Worm (Caenorhabditis elegans) whole organism, L4 larva: ENCODE data around the gene spc-1.

ENCODE experiments used
- F37D6.2 ChIP-seq: sonication (generic microtip); optimal IDR thresholded peaks from 2 replicates; lab custom pipeline; 2016; ENCODE audit warnings: mild to moderate bottlenecking, missing genetic modification characterization, missing compliant biosample characterization
- Y48G9A.11 ChIP-seq: fragments of 200-800 bp; sonication (Bioruptor generic); IDR thresholded peaks from 2 replicates; pipeline ENCODE4 v1.3.6; 2022; ENCODE audit warnings: missing genetic modification reagents, missing genetic modification characterization, missing compliant biosample characterization
- Y5F2A.4 ChIP-seq: fragments of 200-800 bp; sonication (Bioruptor generic); optimal IDR thresholded peaks from 2 replicates; lab custom pipeline; 2018; ENCODE audit warnings: mild to moderate bottlenecking, missing genetic modification characterization, missing compliant biosample characterization
- Y75B8A.6 ChIP-seq: fragments of 200-800 bp; sonication (Bioruptor generic); IDR thresholded peaks from 2 replicates; pipeline ENCODE4 v1.3.6; 2022; ENCODE audit warnings: missing genetic modification reagents, missing genetic modification characterization, missing compliant biosample characterization
- ZK337.2 ChIP-seq: fragments of 200-800 bp; sonication (Bioruptor generic); IDR thresholded peaks from 2 replicates; pipeline ENCODE4 v1.3.6; 2022; ENCODE audit warnings: missing genetic modification reagents, missing genetic modification characterization, missing compliant biosample characterization
- ZK546.5 ChIP-seq, 2 experiments: sonication (generic microtip); optimal IDR thresholded peaks; 2 replicates each; lab custom pipeline; 2017; ENCODE audit warnings: missing biosample characterization in 2 of 2, missing genetic modification characterization in 2 of 2
- arid-1 ChIP-seq: fragments of 200-800 bp; sonication (Bioruptor generic); conservative IDR thresholded peaks from 2 replicates; pipeline ENCODE4 v1.3.6; 2022; ENCODE audit warnings: missing genetic modification reagents, missing genetic modification characterization, missing compliant biosample characterization
- ceh-20 ChIP-seq: fragments of 200-800 bp; sonication (Bioruptor generic); IDR thresholded peaks from 2 replicates; pipeline ENCODE4 v1.3.6; 2022; ENCODE audit warnings: missing genetic modification reagents, missing genetic modification characterization, missing compliant biosample characterization
- ceh-32 ChIP-seq: sonication (generic microtip); optimal IDR thresholded peaks from 2 replicates; lab custom pipeline; 2016; ENCODE audit warnings: mild to moderate bottlenecking, missing genetic modification characterization, missing compliant biosample characterization; ENCODE audit not compliant: poor library complexity
- ctbp-1 ChIP-seq: fragments of 200-800 bp; sonication (Bioruptor generic); IDR thresholded peaks from 2 replicates; pipeline ENCODE4 v1.3.6; 2022; ENCODE audit warnings: missing genetic modification reagents, missing genetic modification characterization, missing compliant biosample characterization
- daf-16 ChIP-seq, 3 experiments: sonication (generic microtip); optimal IDR thresholded peaks; 2 replicates each; lab custom pipeline; 2016 to 2017; ENCODE audit warnings: missing genetic modification characterization in 3 of 3, missing genetic modification reagents in 3 of 3, mild to moderate bottlenecking in 2 of 3, missing compliant biosample characterization in 2 of 3, missing biosample characterization in 1 of 3, moderate library complexity in 1 of 3
- dmd-6 ChIP-seq: fragments of 200-800 bp; sonication (Bioruptor generic); IDR thresholded peaks from 2 replicates; pipeline ENCODE4 v1.3.6; 2022; ENCODE audit warnings: missing genetic modification reagents, missing genetic modification characterization, missing compliant biosample characterization
- dmd-9 ChIP-seq: fragments of 200-800 bp; sonication (Bioruptor generic); IDR thresholded peaks from 2 replicates; pipeline ENCODE4 v1.3.6; 2022; ENCODE audit warnings: missing genetic modification reagents, missing genetic modification characterization, missing compliant biosample characterization
- dpl-1 ChIP-seq: fragments of 150-350 bp; optimal IDR thresholded peaks from 2 replicates; lab custom pipeline; 2014; ENCODE audit warnings: missing biosample characterization, missing genetic modification reagents, missing genetic modification characterization
- dve-1 ChIP-seq: sonication (generic microtip); optimal IDR thresholded peaks from 2 replicates; lab custom pipeline; 2017; ENCODE audit warnings: antibody characterized with exemption, mild to moderate bottlenecking, missing genetic modification characterization, missing compliant biosample characterization; ENCODE audit not compliant: insufficient read depth
- egl-43 ChIP-seq: fragments of 200-800 bp; sonication (Bioruptor generic); IDR thresholded peaks from 2 replicates; pipeline ENCODE4 v1.3.6; 2022; ENCODE audit warnings: missing genetic modification reagents, missing genetic modification characterization, missing compliant biosample characterization
- fkh-10 ChIP-seq: fragments of 150-350 bp; optimal IDR thresholded peaks from 2 replicates; lab custom pipeline; 2014; ENCODE audit warnings: missing biosample characterization, missing genetic modification reagents, missing genetic modification characterization
- hlh-11 ChIP-seq: fragments of 200-800 bp; sonication (Bioruptor generic); optimal IDR thresholded peaks from 2 replicates; lab custom pipeline; 2018; ENCODE audit warnings: mild to moderate bottlenecking, missing genetic modification characterization, missing compliant biosample characterization
- lim-7 ChIP-seq: fragments of 200-800 bp; sonication (Bioruptor generic); IDR thresholded peaks from 2 replicates; pipeline ENCODE4 v1.3.6; 2022; ENCODE audit warnings: missing genetic modification characterization, missing compliant biosample characterization
- lin-1 ChIP-seq: fragments of 200-800 bp; sonication (Bioruptor generic); IDR thresholded peaks from 2 replicates; pipeline ENCODE4 v1.3.6; 2022; ENCODE audit warnings: missing genetic modification reagents, missing genetic modification characterization, missing compliant biosample characterization
- lin-29 ChIP-seq: fragments of 200-800 bp; sonication (Bioruptor generic); IDR thresholded peaks from 2 replicates; pipeline ENCODE4 v1.3.6; 2022; ENCODE audit warnings: missing genetic modification reagents, missing genetic modification characterization, missing compliant biosample characterization
- lir-3 ChIP-seq: sonication (generic microtip); optimal IDR thresholded peaks from 2 replicates; lab custom pipeline; 2016; ENCODE audit warnings: mild to moderate bottlenecking, missing genetic modification characterization, missing compliant biosample characterization
- lsy-2 ChIP-seq, 2 experiments: fragments of 150-350 bp in 1 of 2; sonication (generic microtip) in 1 of 2; optimal IDR thresholded peaks; 2 replicates each; lab custom pipeline; 2014 to 2017; ENCODE audit warnings: missing biosample characterization in 2 of 2, missing genetic modification characterization in 2 of 2
- madf-9 ChIP-seq: fragments of 200-800 bp; sonication (Bioruptor generic); conservative IDR thresholded peaks from 2 replicates; pipeline ENCODE4 v1.3.6; 2022; ENCODE audit warnings: missing genetic modification reagents, missing genetic modification characterization, missing compliant biosample characterization
- mdl-1 ChIP-seq, 2 experiments: fragments of 150-350 bp in 1 of 2; sonication (generic microtip) in 1 of 2; optimal IDR thresholded peaks; 2 replicates each; lab custom pipeline; 2014 to 2017; ENCODE audit warnings: missing biosample characterization in 2 of 2, missing genetic modification characterization in 2 of 2
- mdt-29 ChIP-seq: fragments of 200-800 bp; sonication (Bioruptor generic); IDR thresholded peaks from 2 replicates; pipeline ENCODE4 v1.3.6; 2022; ENCODE audit warnings: missing genetic modification reagents, missing genetic modification characterization, missing compliant biosample characterization
- mep-1 ChIP-seq: fragments of 150-350 bp; sonication (generic microtip); optimal IDR thresholded peaks from 3 replicates; lab custom pipeline; 2014; ENCODE audit warnings: missing biosample characterization, missing genetic modification characterization
- mxl-3 ChIP-seq: fragments of 200-800 bp; sonication (Bioruptor generic); optimal IDR thresholded peaks from 2 replicates; lab custom pipeline; 2018; ENCODE audit warnings: mild to moderate bottlenecking, missing genetic modification characterization, missing compliant biosample characterization
- nhr-102 ChIP-seq: sonication (generic microtip); optimal IDR thresholded peaks from 2 replicates; lab custom pipeline; 2016; ENCODE audit warnings: mild to moderate bottlenecking, missing genetic modification characterization, moderate library complexity, missing compliant biosample characterization
- nhr-111 ChIP-seq: fragments of 200-800 bp; sonication (Bioruptor generic); optimal IDR thresholded peaks from 2 replicates; lab custom pipeline; 2018; ENCODE audit warnings: mild to moderate bottlenecking, missing genetic modification characterization, missing compliant biosample characterization
- nhr-6 ChIP-seq: fragments of 150-350 bp; optimal IDR thresholded peaks from 2 replicates; lab custom pipeline; 2014; ENCODE audit warnings: missing biosample characterization, missing genetic modification characterization
- pha-4 ChIP-seq, 2 experiments: fragments of 150-350 bp in 1 of 2; fragments of 200-800 bp in 1 of 2; sonication (Bioruptor generic) in 1 of 2; IDR thresholded peaks in 1 of 2; optimal IDR thresholded peaks in 1 of 2; 2 replicates each; pipeline versions ENCODE4 v1.3.6 to Lab custom; 2014 to 2022; ENCODE audit warnings: missing genetic modification characterization in 2 of 2, missing genetic modification reagents in 2 of 2, missing biosample characterization in 1 of 2, missing compliant biosample characterization in 1 of 2
- php-3 ChIP-seq: fragments of 200-800 bp; sonication (Bioruptor generic); IDR thresholded peaks from 2 replicates; pipeline ENCODE4 v1.3.6; 2022; ENCODE audit warnings: missing genetic modification reagents, missing genetic modification characterization, missing compliant biosample characterization
- saeg-2 ChIP-seq: fragments of 200-800 bp; sonication (Bioruptor generic); IDR thresholded peaks from 2 replicates; pipeline ENCODE4 v1.3.6; 2022; ENCODE audit warnings: missing genetic modification reagents, missing genetic modification characterization, missing compliant biosample characterization
- spr-1 ChIP-seq: sonication (generic microtip); optimal IDR thresholded peaks from 2 replicates; lab custom pipeline; 2016; ENCODE audit warnings: mild to moderate bottlenecking, missing genetic modification characterization, missing compliant biosample characterization
- spr-3 ChIP-seq: fragments of 200-800 bp; sonication (Bioruptor generic); optimal IDR thresholded peaks from 2 replicates; lab custom pipeline; 2018; ENCODE audit warnings: mild to moderate bottlenecking, missing genetic modification characterization, missing compliant biosample characterization
- tag-97 ChIP-seq: fragments of 200-800 bp; sonication (Bioruptor generic); IDR thresholded peaks from 2 replicates; pipeline ENCODE4 v1.3.6; 2022; ENCODE audit warnings: missing genetic modification characterization, missing compliant biosample characterization
- vab-7 ChIP-seq: fragments of 200-800 bp; sonication (Bioruptor generic); IDR thresholded peaks from 2 replicates; pipeline ENCODE4 v1.3.6; 2022; ENCODE audit warnings: missing genetic modification reagents, missing genetic modification characterization, missing compliant biosample characterization
- zag-1 ChIP-seq: fragments of 150-350 bp; optimal IDR thresholded peaks from 2 replicates; lab custom pipeline; 2014; ENCODE audit warnings: missing biosample characterization, missing genetic modification characterization
- zfp-2 ChIP-seq: sonication (generic microtip); optimal IDR thresholded peaks from 2 replicates; lab custom pipeline; 2016; ENCODE audit warnings: mild to moderate bottlenecking, missing genetic modification characterization, missing compliant biosample characterization
- zip-11 ChIP-seq: fragments of 200-800 bp; sonication (Bioruptor generic); IDR thresholded peaks from 2 replicates; pipeline ENCODE4 v1.3.6; 2022; ENCODE audit warnings: missing genetic modification characterization, missing compliant biosample characterization
- ztf-11 ChIP-seq: fragments of 150-350 bp; optimal IDR thresholded peaks from 2 replicates; lab custom pipeline; 2014; ENCODE audit warnings: missing biosample characterization, missing genetic modification characterization

spc-1 gene

ce11 chrX:3139516-3140301, 12.8 kb upstream of the spc-1 start:
- TF ChIP-seq nhr-102 (tag; lab: Kevin White, UChicago) (no peak), mxl-3 (GFP tag; lab: Kevin White, UChicago) (peak; percentile 1)

DNA sequence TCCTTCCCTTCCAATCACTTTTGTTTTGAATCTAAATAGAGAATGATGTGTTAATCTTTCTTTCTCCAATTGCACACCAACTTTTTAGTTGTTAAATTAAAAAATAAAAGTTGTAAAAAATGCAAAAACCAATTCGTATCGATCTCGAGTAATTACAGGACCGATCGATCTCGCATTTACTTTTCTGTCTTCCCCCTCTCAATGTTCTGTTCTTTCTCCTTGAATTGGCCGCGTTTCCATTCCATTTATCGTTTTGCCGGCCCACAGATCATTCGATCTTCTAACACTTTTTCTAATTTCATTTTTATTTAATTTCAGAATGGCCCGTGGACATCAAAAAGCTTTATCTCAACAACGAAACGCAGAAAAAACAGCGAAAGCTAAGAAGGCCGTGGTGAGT, 8.3 kb upstream of the spc-1 start, which contains the start of gene K10B3.1:
K10B3.1 (plus strand) TSS at position 301 of the 400 bp plus-strand sequence.
- TF ChIP-seq tag-97 (no peak), hlh-11 (tag; lab: Kevin White, UChicago) (peak; percentile 17), dmd-9 (no peak)

DNA sequence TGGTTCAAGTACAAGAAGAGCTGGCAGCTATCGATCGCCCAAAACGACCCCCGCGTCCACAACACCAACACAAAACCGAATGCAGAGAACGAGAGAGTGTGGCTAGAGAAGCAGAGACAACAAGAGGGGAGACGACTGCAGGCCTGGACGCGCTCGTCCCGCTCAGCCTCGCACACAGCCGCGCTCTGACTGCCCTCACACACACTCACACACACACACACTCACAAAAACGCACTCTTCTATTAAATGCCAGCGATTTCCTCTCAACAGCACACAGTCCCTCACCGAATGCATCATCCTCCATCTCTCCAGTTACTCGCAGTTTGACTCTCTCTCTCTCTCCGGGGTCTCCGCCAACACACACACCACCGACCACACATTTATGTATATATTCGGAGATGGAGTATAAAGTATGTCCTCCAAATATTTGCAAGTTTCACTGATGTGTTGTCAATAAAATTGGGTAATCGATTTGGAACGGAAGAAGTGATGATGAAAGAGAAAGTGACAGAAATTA, 805 bp upstream of the spc-1 start:
- TF ChIP-seq lin-1 (GFP tag; lab: Robert Waterston, UW) = peak; percentile 25; the same call in 1 of the 2 replicates
- no peak for TF ChIP-seq ztf-11
- TF ChIP-seq F37D6.2 = peak; percentile 76
- TF ChIP-seq mep-1 = peak; percentile 98
- TF ChIP-seq daf-16 (GFP tag; optimal IDR thresholded peaks at IDR 0.05; lab: Kevin White, UChicago) = peak; percentile 41 to 66
- TF ChIP-seq daf-16 (tag; optimal IDR thresholded peaks at IDR 0.05; lab: Kevin White, UChicago) = peak; percentile 64
- peak; percentile 83 for TF ChIP-seq nhr-6
- TF ChIP-seq dmd-9 = 0 out of 2 replicates have a peak, but pooled peaks have one; percentile 43
- peak; percentile 64; the same call in 1 of the 2 replicates for TF ChIP-seq saeg-2 (GFP tag; lab: Robert Waterston, UW)
- peak; percentile 90 for TF ChIP-seq madf-9
- no peak for TF ChIP-seq ZK337.2 (GFP tag; lab: Robert Waterston, UW)
- peak; percentile 17; the same call in 1 of the 2 replicates for TF ChIP-seq php-3 (GFP tag; lab: Robert Waterston, UW)
- peak; percentile 87 for TF ChIP-seq dmd-6 (GFP tag; lab: Robert Waterston, UW)
- TF ChIP-seq zfp-2 (tag; lab: Kevin White, UChicago) = peak; percentile 46
- TF ChIP-seq spr-3 (GFP tag; lab: Kevin White, UChicago) = peak; percentile 36
- peak; percentile 85 to 90 for TF ChIP-seq mdl-1 (tag; optimal IDR thresholded peaks at IDR 0.05; lab: Kevin White, UChicago)
- peak; percentile 56 for TF ChIP-seq ceh-32
- peak; percentile 90 for TF ChIP-seq ceh-20 (GFP tag; lab: Robert Waterston, UW)
- peak; percentile 91 for TF ChIP-seq fkh-10 (GFP tag; lab: Kevin White, UChicago)
- TF ChIP-seq spr-1 (tag; lab: Kevin White, UChicago) = peak; percentile 85
- TF ChIP-seq egl-43 = no peak
- peak; percentile 81 for TF ChIP-seq pha-4 (GFP tag; IDR thresholded peaks at IDR 0.05; lab: Robert Waterston, UW)
- TF ChIP-seq pha-4 (tag; optimal IDR thresholded peaks at IDR 0.05; lab: Kevin White, UChicago) = peak; percentile 90
- 0 out of 2 replicates have a peak, but pooled peaks have one; percentile 32 for TF ChIP-seq mdt-29 (GFP tag; lab: Robert Waterston, UW)
- no peak for TF ChIP-seq lin-29 (GFP tag; lab: Robert Waterston, UW)
- peak; percentile 95 for TF ChIP-seq ctbp-1 (GFP tag; lab: Robert Waterston, UW)
- peak; percentile 84 to 85 for TF ChIP-seq lsy-2 (tag; optimal IDR thresholded peaks at IDR 0.05; lab: Kevin White, UChicago)
- TF ChIP-seq arid-1 (GFP tag; lab: Robert Waterston, UW) = peak; percentile 73; the same call in 1 of the 2 replicates
- 0 out of 2 replicates have a peak, but pooled peaks have one; percentile 67 for TF ChIP-seq Y75B8A.6
- peak; percentile 41 for TF ChIP-seq dpl-1
- no peak for TF ChIP-seq Y48G9A.11 (GFP tag; lab: Robert Waterston, UW)
- TF ChIP-seq vab-7 (GFP tag; lab: Robert Waterston, UW) = peak; percentile 66
- TF ChIP-seq nhr-111 (GFP tag; lab: Kevin White, UChicago) = peak; percentile 28
- TF ChIP-seq lir-3 (tag; lab: Kevin White, UChicago) = peak; percentile 57
- TF ChIP-seq ZK546.5 (tag; optimal IDR thresholded peaks at IDR 0.05; lab: Kevin White, UChicago) = peak in 1 of 2 experiments; percentile 50
- TF ChIP-seq zip-11 (GFP tag; lab: Robert Waterston, UW) = no peak
- peak; percentile 66 for TF ChIP-seq zag-1 (tag; lab: Kevin White, UChicago)
- TF ChIP-seq dve-1 = peak; percentile 92
- 0 out of 2 replicates have a peak, but pooled peaks have one; percentile 39 for TF ChIP-seq lim-7 (GFP tag; lab: Robert Waterston, UW)
- TF ChIP-seq Y5F2A.4 = no peak
